Fruit fly (Drosophila melanogaster) whole organism, embryonic: Measurements from ENCODE around the gene CG44044.

Experiments used
- CG11695 ChIP-seq: fragments of 200-800 bp; sonication (Bioruptor generic); IDR thresholded peaks from 3 replicates; pipeline ENCODE4 v1.3.6; 2022; ENCODE audit warnings: missing biosample characterization, missing genetic modification characterization
- CG12744 ChIP-seq: fragments of 200-800 bp; sonication (Bioruptor generic); optimal IDR thresholded peaks from 2 replicates; lab custom pipeline; 2016; ENCODE audit warnings: missing biosample characterization, missing genetic modification characterization
- CG2889 ChIP-seq: fragments of 200-800 bp; sonication (Bioruptor generic); IDR thresholded peaks from 3 replicates; pipeline ENCODE4 v1.3.6; 2022; ENCODE audit warnings: missing biosample characterization, missing genetic modification characterization
- CG34224 ChIP-seq: fragments of 200-800 bp; sonication (Bioruptor generic); IDR thresholded peaks from 3 replicates; pipeline ENCODE4 v1.3.6; 2022; ENCODE audit warnings: missing biosample characterization, missing genetic modification characterization; ENCODE audit not compliant: partially characterized antibody
- D ChIP-seq, 2 experiments: fragments of 200-800 bp in 1 of 2; fragments of >200 bp in 1 of 2; sonication (Bioruptor generic) in 1 of 2; optimal IDR thresholded peaks; 2 replicates in 1 of 2; 3 replicates in 1 of 2; lab custom pipeline; 2017; ENCODE audit warnings: mild to moderate bottlenecking in 1 of 2, missing biosample characterization in 1 of 2, missing genetic modification characterization in 1 of 2, missing genetic modification reagents in 1 of 2
- cas ChIP-seq: fragments of 200-800 bp; sonication (Bioruptor generic); IDR thresholded peaks from 2 replicates; pipeline ENCODE4 v1.3.6; 2022; ENCODE audit warnings: missing biosample characterization, missing genetic modification characterization
- cg ChIP-seq: fragments of 200-800 bp; sonication (Bioruptor generic); optimal IDR thresholded peaks from 3 replicates; lab custom pipeline; 2019; ENCODE audit warnings: missing biosample characterization, mild to moderate bottlenecking, missing genetic modification characterization, moderate library complexity
- exex ChIP-seq: fragments of 200-800 bp; sonication (Bioruptor generic); optimal IDR thresholded peaks from 4 replicates; lab custom pipeline; 2018; ENCODE audit warnings: missing biosample characterization, mild to moderate bottlenecking, missing genetic modification characterization, moderate library complexity
- klu ChIP-seq: fragments of 200-800 bp; sonication (Bioruptor generic); IDR thresholded peaks from 2 replicates; pipeline ENCODE4 v1.3.6; 2022; ENCODE audit warnings: missing biosample characterization, missing genetic modification characterization
- usp ChIP-seq: fragments of >200 bp; optimal IDR thresholded peaks from 2 replicates; lab custom pipeline; 2017; ENCODE audit warnings: missing biosample characterization, missing genetic modification characterization
- zfh1 ChIP-seq: fragments of 200-800 bp; sonication (Bioruptor generic); IDR thresholded peaks from 3 replicates; pipeline ENCODE4 v1.3.6; 2022; ENCODE audit warnings: missing biosample characterization, missing genetic modification characterization

- no peak for TF ChIP-seq usp (GFP tag; lab: Kevin White, UChicago)
- TF ChIP-seq CG2889 (GFP tag; lab: Robert Waterston, UW), result no peak
- no peak for TF ChIP-seq exex (tag; lab: Kevin White, UChicago)
- TF ChIP-seq CG12744 (GFP tag; lab: Kevin White, UChicago), result no peak
- no peak for TF ChIP-seq CG34224 (GFP tag; lab: Robert Waterston, UW)
- no peak for TF ChIP-seq klu (GFP tag; lab: Robert Waterston, UW)
- TF ChIP-seq CG11695 (GFP tag; lab: Robert Waterston, UW), result no peak
- TF ChIP-seq D (optimal IDR thresholded peaks at IDR 0.05; lab: Kevin White, UChicago), result no peak
- no peak for TF ChIP-seq D (GFP tag; optimal IDR thresholded peaks at IDR 0.05; lab: Kevin White, UChicago)
- no peak for TF ChIP-seq cas (GFP tag; lab: Robert Waterston, UW)
- TF ChIP-seq zfh1 (GFP tag; lab: Robert Waterston, UW), result no peak
- no peak for TF ChIP-seq cg (GFP tag; lab: Kevin White, UChicago)
Measured at dm6 chr3R:16329797-16330196, 8.2 kb downstream of the CG44044 start.
